Worm (Caenorhabditis elegans): ENCODE measurements around the gene phat-3.

Gene phat-3

ce11 chrV:4066143-4066542, 22.4 kb downstream of the phat-3 start:
- peak; percentile 85 for TF ChIP-seq lin-38 (GFP tag; IDR thresholded peaks at IDR 0.05)

- peak; percentile 83 for TF ChIP-seq lin-38 (GFP tag; IDR thresholded peaks at IDR 0.05)
Observed at ce11 chrV:4067876-4068275, 24.1 kb downstream of the phat-3 start.

ce11 chrV:4073455-4073854, 29.7 kb downstream of the phat-3 start, which contains the start of gene otpl-2:
Gene otpl-2 (plus strand): TSS chrV:4073755.
- no peak for TF ChIP-seq lin-39 (tag; optimal IDR thresholded peaks at IDR 0.05)
- no peak for TF ChIP-seq lin-38 (GFP tag; IDR thresholded peaks at IDR 0.05)
- TF ChIP-seq nhr-28 (tag; optimal IDR thresholded peaks at IDR 0.05): no peak
- no peak for TF ChIP-seq dmd-8 (GFP tag; IDR thresholded peaks at IDR 0.05)

ce11 chrV:4080546-4080945, 36.8 kb downstream of the phat-3 start:
- TF ChIP-seq nhr-76 (tag; optimal IDR thresholded peaks at IDR 0.05) (no peak), zfp-2 (tag; optimal IDR thresholded peaks at IDR 0.05) (no peak), unc-62 (GFP tag; optimal IDR thresholded peaks at IDR 0.05 in 1 of 2) (peak in 1 of 2 experiments; percentile 93), unc-62 (tag; optimal IDR thresholded peaks at IDR 0.05) (no peak)

- no peak for TF ChIP-seq lin-15B (tag; optimal IDR thresholded peaks at IDR 0.05)
- no peak for TF ChIP-seq tra-1 (GFP tag; IDR thresholded peaks at IDR 0.05)
- TF ChIP-seq ztf-7 (tag; optimal IDR thresholded peaks at IDR 0.05): no peak
- TF ChIP-seq lim-7 (GFP tag; IDR thresholded peaks at IDR 0.05): no peak
- TF ChIP-seq dmd-6 (GFP tag; IDR thresholded peaks at IDR 0.05): no peak
Observed at ce11 chrV:4081283-4081682, 37.6 kb downstream of the phat-3 start, which contains the start of gene srh-211. Gene srh-211 (minus strand): TSS chrV:4081383.

ce11 chrV:4082952-4083351, 39.2 kb downstream of the phat-3 start, which contains the start of gene F38H12.5:
Gene F38H12.5 (minus strand): TSS chrV:4083052.
- TF ChIP-seq unc-62 (GFP tag; optimal IDR thresholded peaks at IDR 0.05 in 1 of 2) (peak in 1 of 2 experiments; percentile 8), unc-62 (tag; optimal IDR thresholded peaks at IDR 0.05) (no peak), zfp-3 (GFP tag; conservative IDR thresholded peaks at IDR 0.05) (no peak), Y105C5A.15 (GFP tag; IDR thresholded peaks at IDR 0.05) (no peak)
